Fruit fly (Drosophila melanogaster): ENCODE results near the gene NdufA3.

NdufA3 gene

DNA sequence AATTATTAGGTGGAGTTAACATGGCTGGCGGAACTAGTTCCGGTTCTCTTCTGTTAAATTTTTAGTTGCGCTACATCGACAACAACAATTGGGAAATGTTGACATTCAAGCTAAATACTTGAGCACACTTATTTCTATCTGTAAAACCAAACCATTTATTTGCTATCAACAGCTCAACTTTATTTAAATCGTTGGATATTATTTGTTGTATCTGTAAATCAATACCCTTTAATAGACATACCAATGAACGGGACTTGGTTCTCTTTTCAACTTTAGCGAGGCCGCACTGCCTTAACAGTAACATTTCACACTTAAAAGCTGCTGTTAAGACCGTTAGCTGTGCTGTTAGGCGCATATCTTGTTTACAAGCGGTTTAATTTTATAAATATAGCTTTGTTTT lies 33.8 kb upstream of the NdufA3 start, which contains the start of gene CG12106 (continued):
- peak; percentile 60 for TF ChIP-seq Hr4 (GFP tag; optimal IDR thresholded peaks at IDR 0.05)
- peak; percentile 53 for TF ChIP-seq CG10669 (GFP tag; optimal IDR thresholded peaks at IDR 0.05)
- peak; percentile 65 for TF ChIP-seq CG31627 (GFP tag; optimal IDR thresholded peaks at IDR 0.05)
- peak; percentile 72 for TF ChIP-seq fkh (GFP tag; optimal IDR thresholded peaks at IDR 0.05)
- peak; percentile 65 for TF ChIP-seq cyc (GFP tag; optimal IDR thresholded peaks at IDR 0.05)
- peak; percentile 17 for TF ChIP-seq CG10631 (GFP tag; optimal IDR thresholded peaks at IDR 0.05)

DNA sequence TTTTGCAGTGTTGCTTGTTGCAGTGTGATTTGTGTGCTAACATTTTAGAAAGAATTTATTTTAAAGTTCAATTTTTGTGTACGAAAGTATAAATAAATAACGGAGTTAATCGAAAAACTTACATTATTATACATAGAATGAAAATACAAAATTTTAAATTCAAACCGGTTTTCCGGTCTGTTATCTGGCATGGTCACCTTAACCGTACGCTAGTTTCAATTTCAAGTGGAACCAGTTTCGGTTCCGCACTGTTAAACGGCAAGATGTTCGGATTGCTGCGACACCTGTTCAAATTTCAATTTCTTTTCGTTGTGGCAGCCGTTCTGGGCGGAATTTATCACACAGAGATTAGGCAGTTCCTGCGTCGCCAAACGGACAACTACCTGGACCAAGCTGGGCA lies 32.6 kb upstream of the NdufA3 start, which contains the start of gene CG12056:
CG12056 (plus strand) TSS at position 241 of the 400 bp plus-strand sequence.
- no peak for TF ChIP-seq ss (GFP tag; optimal IDR thresholded peaks at IDR 0.05)
- no peak for TF ChIP-seq fd59A (GFP tag; optimal IDR thresholded peaks at IDR 0.05)
- no peak for TF ChIP-seq Met (GFP tag; optimal IDR thresholded peaks at IDR 0.05)
- TF ChIP-seq Eip78C (GFP tag): peak; percentile 9
- TF ChIP-seq net (GFP tag; optimal IDR thresholded peaks at IDR 0.05): no peak

dm6 chrX:9191357-9191756 lies 31.5 kb upstream of the NdufA3 start, which contains the start of gene CG12057:
TSS of gene CG12057 (plus strand) at chrX:9191657.
- TF ChIP-seq CG8632 (GFP tag; optimal IDR thresholded peaks at IDR 0.05): no peak
- TF ChIP-seq eg (GFP tag; IDR thresholded peaks at IDR 0.05): no peak
- TF ChIP-seq pdm3 (GFP tag; optimal IDR thresholded peaks at IDR 0.05): no peak
- no peak for TF ChIP-seq Met (GFP tag; optimal IDR thresholded peaks at IDR 0.05)
- TF ChIP-seq CG8319 (GFP tag; optimal IDR thresholded peaks at IDR 0.05): no peak
- no peak for TF ChIP-seq CG11902 (GFP tag; optimal IDR thresholded peaks at IDR 0.05)
- no peak for TF ChIP-seq esn (GFP tag; optimal IDR thresholded peaks at IDR 0.05)
- no peak for TF ChIP-seq Sox14 (GFP tag; optimal IDR thresholded peaks at IDR 0.05)
- TF ChIP-seq CG6854 (GFP tag; optimal IDR thresholded peaks at IDR 0.05): no peak

DNA sequence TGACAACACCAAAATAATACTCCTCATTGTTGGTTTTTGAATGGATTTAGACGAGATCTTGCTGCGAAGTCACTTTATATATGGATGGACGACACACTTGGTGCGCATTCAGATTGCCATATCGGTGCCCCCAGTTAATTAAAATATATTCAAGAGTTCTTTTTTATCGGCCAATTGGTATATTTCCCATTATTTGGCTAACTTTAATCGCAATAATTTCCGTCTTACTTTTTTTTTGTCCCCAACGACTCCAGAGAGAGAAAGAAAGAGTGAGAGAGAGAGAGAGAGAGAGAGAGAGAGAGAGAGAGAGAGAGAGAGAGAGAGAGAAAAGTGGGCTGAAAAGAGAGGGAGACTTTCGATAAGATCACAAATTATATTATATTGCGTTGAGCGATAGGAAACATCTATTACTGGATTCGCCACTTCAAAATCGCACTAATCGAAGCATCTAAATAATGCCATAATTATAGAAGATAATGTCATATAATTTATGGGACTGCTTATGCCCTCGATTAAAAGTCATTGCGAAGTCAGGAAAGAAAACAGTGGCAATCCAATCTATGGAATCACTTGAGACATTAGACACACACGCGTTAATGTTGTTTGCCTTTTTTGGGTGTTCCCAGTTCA lies 30.8 kb upstream of the NdufA3 start, which contains the start of gene CG12115:
CG12115 (minus strand) TSS at position 51 of the 630 bp plus-strand sequence.
- TF ChIP-seq vri (GFP tag; optimal IDR thresholded peaks at IDR 0.05): peak; percentile 13
- TF ChIP-seq CG6163 (GFP tag; IDR thresholded peaks at IDR 0.05): no peak
- no peak for TF ChIP-seq Ets21C (GFP tag; optimal IDR thresholded peaks at IDR 0.05)
- TF ChIP-seq Sox15 (GFP tag; optimal IDR thresholded peaks at IDR 0.05): no peak

dm6 chrX:9187429-9187828 lies 27.6 kb upstream of the NdufA3 start:
- TF ChIP-seq dsx (GFP tag; optimal IDR thresholded peaks at IDR 0.05; ENCODE audit: poor library complexity, severe bottlenecking): no peak
- no peak for TF ChIP-seq salr (GFP tag; optimal IDR thresholded peaks at IDR 0.05)
- no peak for TF ChIP-seq CG8319 (GFP tag; optimal IDR thresholded peaks at IDR 0.05)
- no peak for TF ChIP-seq CG6854 (GFP tag; optimal IDR thresholded peaks at IDR 0.05)
- no peak for TF ChIP-seq esn (GFP tag; optimal IDR thresholded peaks at IDR 0.05)
- TF ChIP-seq CG6808 (GFP tag; optimal IDR thresholded peaks at IDR 0.05): no peak
- TF ChIP-seq CG6163 (GFP tag; IDR thresholded peaks at IDR 0.05): no peak
- TF ChIP-seq Lpt (GFP tag; optimal IDR thresholded peaks at IDR 0.05): no peak
- no peak for TF ChIP-seq CG4318 (GFP tag; optimal IDR thresholded peaks at IDR 0.05)
- TF ChIP-seq Hr38 (GFP tag; optimal IDR thresholded peaks at IDR 0.05): no peak
- TF ChIP-seq net (GFP tag; optimal IDR thresholded peaks at IDR 0.05): no peak
- no peak for TF ChIP-seq spab (GFP tag; optimal IDR thresholded peaks at IDR 0.05)
- no peak for TF ChIP-seq CG31627 (GFP tag; optimal IDR thresholded peaks at IDR 0.05)
- no peak for TF ChIP-seq svp (GFP tag)
- TF ChIP-seq acj6 (GFP tag; optimal IDR thresholded peaks at IDR 0.05): no peak
- TF ChIP-seq CG15336 (GFP tag; IDR thresholded peaks at IDR 0.05): no peak
- TF ChIP-seq CG9139 (GFP tag; optimal IDR thresholded peaks at IDR 0.05): no peak
